Worm (Caenorhabditis elegans) whole organism, L2 larva: ENCODE results near the gene ctr-9.

Experiments used
- C34F6.9 ChIP-seq: fragments of 150-350 bp; optimal IDR thresholded peaks from 2 replicates; lab custom pipeline; 2014; ENCODE audit warnings: missing biosample characterization, missing genetic modification characterization
- F13H6.1 ChIP-seq: sonication (generic microtip); optimal IDR thresholded peaks from 2 replicates; lab custom pipeline; 2016; ENCODE audit warnings: missing genetic modification characterization, missing compliant biosample characterization
- R02D3.7 ChIP-seq: fragments of 150-350 bp; optimal IDR thresholded peaks from 2 replicates; lab custom pipeline; 2014; ENCODE audit warnings: missing biosample characterization, missing genetic modification characterization
- alr-1 ChIP-seq: fragments of 150-350 bp; optimal IDR thresholded peaks from 2 replicates; lab custom pipeline; 2014; ENCODE audit warnings: missing biosample characterization, missing genetic modification characterization
- aly-2 ChIP-seq: fragments of 150-350 bp; optimal IDR thresholded peaks from 2 replicates; lab custom pipeline; 2014; ENCODE audit warnings: missing biosample characterization, missing genetic modification characterization
- ama-1 ChIP-seq: fragments of 150-350 bp; optimal IDR thresholded peaks from 2 replicates; lab custom pipeline; 2018; ENCODE audit warnings: inconsistent platforms
- blmp-1 ChIP-seq: sonication (generic microtip); optimal IDR thresholded peaks from 2 replicates; lab custom pipeline; 2017; ENCODE audit warnings: missing genetic modification characterization, mild to moderate bottlenecking, missing compliant biosample characterization, antibody characterized with exemption, moderate library complexity; ENCODE audit not compliant: insufficient read depth
- ceh-16 ChIP-seq: fragments of 150-350 bp; optimal IDR thresholded peaks from 2 replicates; lab custom pipeline; 2014; ENCODE audit warnings: missing biosample characterization, missing genetic modification characterization
- ceh-82 ChIP-seq: fragments of 150-350 bp; optimal IDR thresholded peaks from 2 replicates; lab custom pipeline; 2014; ENCODE audit warnings: missing biosample characterization, missing genetic modification characterization
- crh-2 ChIP-seq: sonication (generic microtip); optimal IDR thresholded peaks from 2 replicates; lab custom pipeline; 2017; ENCODE audit warnings: missing biosample characterization, missing genetic modification characterization
- egl-27 ChIP-seq: sonication (generic microtip); optimal IDR thresholded peaks from 3 replicates; lab custom pipeline; 2017; ENCODE audit warnings: missing biosample characterization, missing genetic modification reagents, missing genetic modification characterization
- elt-1 ChIP-seq: fragments of 150-350 bp; optimal IDR thresholded peaks from 2 replicates; lab custom pipeline; 2014; ENCODE audit warnings: missing biosample characterization, missing genetic modification characterization
- elt-3 ChIP-seq: sonication (generic microtip); optimal IDR thresholded peaks from 2 replicates; lab custom pipeline; 2017; ENCODE audit warnings: missing biosample characterization, missing genetic modification characterization
- gmeb-1 ChIP-seq: fragments of 150-350 bp; optimal IDR thresholded peaks from 2 replicates; lab custom pipeline; 2014; ENCODE audit warnings: missing biosample characterization, missing genetic modification characterization
- lin-13 ChIP-seq: fragments of 150-350 bp; optimal IDR thresholded peaks from 2 replicates; lab custom pipeline; 2014; ENCODE audit warnings: missing biosample characterization, missing genetic modification reagents, missing genetic modification characterization
- lin-39 ChIP-seq: fragments of 150-350 bp; optimal IDR thresholded peaks from 2 replicates; lab custom pipeline; 2014; ENCODE audit warnings: missing biosample characterization, missing genetic modification reagents, missing genetic modification characterization
- lsy-2 ChIP-seq, 2 experiments: fragments of 150-350 bp in 1 of 2; sonication (generic microtip) in 1 of 2; optimal IDR thresholded peaks; 2 replicates each; lab custom pipeline; 2014 to 2017; ENCODE audit warnings: missing biosample characterization in 2 of 2, missing genetic modification characterization in 2 of 2
- mbf-1 ChIP-seq: sonication (generic microtip); optimal IDR thresholded peaks from 2 replicates; lab custom pipeline; 2017; ENCODE audit warnings: missing biosample characterization, missing genetic modification characterization
- nhr-10 ChIP-seq: sonication (generic microtip); optimal IDR thresholded peaks from 2 replicates; lab custom pipeline; 2017; ENCODE audit warnings: missing biosample characterization, missing genetic modification characterization
- nhr-11 ChIP-seq: fragments of 150-350 bp; optimal IDR thresholded peaks from 2 replicates; lab custom pipeline; 2014; ENCODE audit warnings: missing biosample characterization, missing genetic modification characterization
- nhr-129 ChIP-seq: fragments of 150-350 bp; optimal IDR thresholded peaks from 2 replicates; lab custom pipeline; 2014; ENCODE audit warnings: missing biosample characterization, missing genetic modification characterization
- nhr-237 ChIP-seq: fragments of 150-350 bp; optimal IDR thresholded peaks from 2 replicates; lab custom pipeline; 2014; ENCODE audit warnings: missing biosample characterization, missing genetic modification characterization
- nhr-25 ChIP-seq: fragments of 150-350 bp; sonication (generic microtip); optimal IDR thresholded peaks from 3 replicates; lab custom pipeline; 2014; ENCODE audit warnings: missing biosample characterization, missing genetic modification characterization
- nhr-6 ChIP-seq: fragments of 150-350 bp; optimal IDR thresholded peaks from 2 replicates; lab custom pipeline; 2014; ENCODE audit warnings: missing biosample characterization, missing genetic modification characterization
- nhr-77 ChIP-seq: fragments of 150-350 bp; optimal IDR thresholded peaks from 2 replicates; lab custom pipeline; 2014; ENCODE audit warnings: missing biosample characterization, missing genetic modification characterization
- sma-3 ChIP-seq: sonication (generic microtip); optimal IDR thresholded peaks from 2 replicates; lab custom pipeline; 2016; ENCODE audit warnings: missing genetic modification reagents, missing genetic modification characterization, missing compliant biosample characterization
- sma-9 ChIP-seq, 2 experiments: fragments of 150-350 bp in 1 of 2; sonication (generic microtip) in 1 of 2; optimal IDR thresholded peaks; 2 replicates each; lab custom pipeline; 2014 to 2016; ENCODE audit warnings: missing genetic modification characterization in 2 of 2, mild to moderate bottlenecking in 1 of 2, missing biosample characterization in 1 of 2, missing compliant biosample characterization in 1 of 2, missing genetic modification reagents in 1 of 2, moderate library complexity in 1 of 2
- snpc-4 ChIP-seq: fragments of 150-350 bp; optimal IDR thresholded peaks from 2 replicates; lab custom pipeline; 2014; ENCODE audit warnings: missing biosample characterization, missing genetic modification characterization
- unc-39 ChIP-seq: fragments of 150-350 bp; optimal IDR thresholded peaks from 2 replicates; lab custom pipeline; 2014; ENCODE audit warnings: missing biosample characterization, missing genetic modification characterization
- unc-55 ChIP-seq: fragments of 150-350 bp; sonication (generic microtip); optimal IDR thresholded peaks from 3 replicates; lab custom pipeline; 2014; ENCODE audit warnings: missing biosample characterization, missing genetic modification reagents, missing genetic modification characterization
- unc-62 ChIP-seq: fragments of 150-350 bp; optimal IDR thresholded peaks from 2 replicates; lab custom pipeline; 2014; ENCODE audit warnings: missing biosample characterization, missing genetic modification reagents, missing genetic modification characterization
- zag-1 ChIP-seq: fragments of 150-350 bp; optimal IDR thresholded peaks from 2 replicates; lab custom pipeline; 2014; ENCODE audit warnings: missing biosample characterization, missing genetic modification characterization
- ztf-1 ChIP-seq: fragments of 200-800 bp; sonication (Bioruptor generic); conservative IDR thresholded peaks from 2 replicates; pipeline ENCODE4 v1.3.6; 2022; ENCODE audit warnings: missing genetic modification characterization, missing compliant biosample characterization
- ztf-11 ChIP-seq: sonication (generic microtip); optimal IDR thresholded peaks from 2 replicates; lab custom pipeline; 2017; ENCODE audit warnings: missing biosample characterization, missing genetic modification characterization
- ztf-4 ChIP-seq: fragments of 150-350 bp; optimal IDR thresholded peaks from 2 replicates; lab custom pipeline; 2014; ENCODE audit warnings: missing biosample characterization, missing genetic modification characterization

Gene ctr-9

DNA sequence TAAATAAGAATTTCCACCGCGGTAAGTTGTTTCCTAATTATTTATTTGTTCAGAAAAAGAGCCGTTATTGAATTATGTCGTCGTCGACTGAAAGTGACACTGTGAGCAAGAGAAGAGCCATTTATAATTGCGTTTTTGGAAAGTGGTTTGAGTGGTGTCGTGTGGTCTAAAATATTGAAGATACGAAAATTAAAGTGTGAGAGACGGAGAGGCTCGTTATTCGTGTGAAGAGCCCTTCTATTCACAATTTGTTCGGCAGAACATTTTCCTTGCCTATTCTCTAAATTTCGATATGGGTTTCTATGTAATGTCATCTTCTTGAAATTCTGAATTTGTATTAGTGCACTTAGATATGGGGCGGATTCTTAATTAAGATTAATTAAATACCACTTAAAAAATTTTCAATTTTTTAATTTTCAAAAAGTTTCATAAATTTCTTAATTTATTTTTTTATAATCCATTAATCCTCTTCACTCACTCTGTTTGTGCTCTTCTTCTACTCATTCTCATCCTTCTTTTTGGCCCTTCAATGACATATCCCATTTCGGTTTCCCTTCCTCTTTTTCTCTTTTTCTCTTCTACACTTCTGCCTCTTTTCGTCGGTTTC, 18.7 kb downstream of the ctr-9 start:
- peak; percentile 39 for TF ChIP-seq ama-1 (lab: Kevin White, UChicago)
- TF ChIP-seq elt-1 (tag; lab: Kevin White, UChicago), result no peak
- no peak for TF ChIP-seq nhr-11 (tag; lab: Kevin White, UChicago)
- no peak for TF ChIP-seq ceh-16
- no peak for TF ChIP-seq ceh-82
- TF ChIP-seq mbf-1 (tag; lab: Kevin White, UChicago), result no peak
- TF ChIP-seq F13H6.1 (tag; lab: Kevin White, UChicago), result peak; percentile 37
- TF ChIP-seq lin-39, result no peak
- TF ChIP-seq ztf-4, result peak; percentile 23
- TF ChIP-seq gmeb-1, result peak; percentile 4
- peak; percentile 53 for TF ChIP-seq nhr-25 (tag; lab: Kevin White, UChicago)
- TF ChIP-seq blmp-1, result no peak
- TF ChIP-seq zag-1 (tag; lab: Kevin White, UChicago), result peak; percentile 29
- TF ChIP-seq unc-39 (tag; lab: Kevin White, UChicago), result no peak
- TF ChIP-seq crh-2 (tag; lab: Kevin White, UChicago), result peak; percentile 30
- TF ChIP-seq C34F6.9, result peak; percentile 36
- TF ChIP-seq nhr-6 (tag; lab: Kevin White, UChicago), result peak; percentile 42
- no peak for TF ChIP-seq ztf-11 (tag; lab: Kevin White, UChicago)
- peak in 1 of 2 experiments; percentile 42 for TF ChIP-seq lsy-2 (tag; optimal IDR thresholded peaks at IDR 0.05; lab: Kevin White, UChicago)
- TF ChIP-seq unc-62 (GFP tag; lab: Kevin White, UChicago), result no peak
- peak; percentile 23 for TF ChIP-seq lin-13 (GFP tag; lab: Kevin White, UChicago)
- no peak for TF ChIP-seq egl-27 (tag; lab: Kevin White, UChicago)
- TF ChIP-seq unc-55 (GFP tag; lab: Kevin White, UChicago), result peak; percentile 38
- no peak for TF ChIP-seq snpc-4 (tag; lab: Kevin White, UChicago)

ce11 chrIII:9511055-9511520, 19.9 kb downstream of the ctr-9 start, which contains the start of gene F55H2.5:
Gene F55H2.5 (plus strand): TSS chrIII:9511470.
- TF ChIP-seq sma-9 (GFP tag; optimal IDR thresholded peaks at IDR 0.05; lab: Kevin White, UChicago) (no peak), sma-9 (tag; optimal IDR thresholded peaks at IDR 0.05; lab: Kevin White, UChicago) (no peak), lin-39 (no peak), blmp-1 (no peak), unc-55 (GFP tag; lab: Kevin White, UChicago) (peak; percentile 30), ztf-11 (tag; lab: Kevin White, UChicago) (no peak), nhr-237 (no peak), egl-27 (tag; lab: Kevin White, UChicago) (no peak), C34F6.9 (peak; percentile 53), ztf-1 (no peak), nhr-25 (tag; lab: Kevin White, UChicago) (no peak), aly-2 (tag; lab: Kevin White, UChicago) (no peak)

- TF ChIP-seq nhr-129 (tag; lab: Kevin White, UChicago) (no peak), sma-3 (no peak), ceh-16 (no peak), nhr-237 (no peak), snpc-4 (tag; lab: Kevin White, UChicago) (no peak), nhr-11 (tag; lab: Kevin White, UChicago) (no peak), R02D3.7 (tag; lab: Kevin White, UChicago) (no peak), C34F6.9 (no peak), aly-2 (tag; lab: Kevin White, UChicago) (no peak)
- TF ChIP-seq, all 48 proteins: peak for 0
Measured at ce11 chrIII:9511660-9512059, 20.5 kb downstream of the ctr-9 start.

DNA sequence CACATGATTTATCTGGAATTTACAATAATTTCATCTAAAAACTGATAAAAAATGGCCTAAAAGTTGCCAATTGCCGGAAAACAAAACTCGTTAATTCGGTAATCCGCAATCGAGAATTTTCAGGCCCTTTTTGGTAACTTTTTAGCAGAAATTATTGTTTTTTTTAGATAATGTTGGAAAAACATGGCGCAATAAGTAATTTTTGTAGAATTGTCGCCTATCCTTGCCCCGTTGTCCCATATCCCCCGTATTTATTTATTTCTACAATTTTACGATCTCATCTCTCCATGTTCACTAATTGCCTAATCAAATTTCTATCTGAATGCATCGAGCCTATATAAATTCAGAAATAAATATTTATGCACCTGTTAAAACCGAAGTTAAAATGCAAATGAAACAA, 21.8 kb downstream of the ctr-9 start:
- TF ChIP-seq ceh-16, result no peak
- no peak for TF ChIP-seq gmeb-1

- no peak for TF ChIP-seq nhr-10 (tag; lab: Kevin White, UChicago)
- TF ChIP-seq nhr-77, result no peak
- no peak for TF ChIP-seq snpc-4 (tag; lab: Kevin White, UChicago)
- TF ChIP-seq ztf-11 (tag; lab: Kevin White, UChicago), result no peak
- no peak for TF ChIP-seq lin-13 (GFP tag; lab: Kevin White, UChicago)
- no peak for TF ChIP-seq nhr-11 (tag; lab: Kevin White, UChicago)
- no peak for TF ChIP-seq elt-3
- TF ChIP-seq sma-9 (GFP tag; optimal IDR thresholded peaks at IDR 0.05; lab: Kevin White, UChicago), result no peak
- TF ChIP-seq sma-9 (tag; optimal IDR thresholded peaks at IDR 0.05; lab: Kevin White, UChicago), result no peak
- TF ChIP-seq R02D3.7 (tag; lab: Kevin White, UChicago), result no peak
- no peak for TF ChIP-seq nhr-129 (tag; lab: Kevin White, UChicago)
- no peak for TF ChIP-seq unc-55 (GFP tag; lab: Kevin White, UChicago)
- TF ChIP-seq lsy-2 (tag; optimal IDR thresholded peaks at IDR 0.05; lab: Kevin White, UChicago), result no peak
- TF ChIP-seq ceh-82, result no peak
- no peak for TF ChIP-seq mbf-1 (tag; lab: Kevin White, UChicago)
- TF ChIP-seq sma-3, result no peak
- TF ChIP-seq alr-1 (tag; lab: Kevin White, UChicago), result no peak
Measured at ce11 chrIII:9513569-9513968, 22.4 kb downstream of the ctr-9 start, which contains the start of gene F55H2.8. Gene F55H2.8 (plus strand): TSS chrIII:9513869.
